Worm (Caenorhabditis elegans): ENCODE data around the gene T11B7.2.
A peak's percentile ranks its signal among the peaks of the same experiment; 100 is the strongest.

Gene T11B7.2

DNA sequence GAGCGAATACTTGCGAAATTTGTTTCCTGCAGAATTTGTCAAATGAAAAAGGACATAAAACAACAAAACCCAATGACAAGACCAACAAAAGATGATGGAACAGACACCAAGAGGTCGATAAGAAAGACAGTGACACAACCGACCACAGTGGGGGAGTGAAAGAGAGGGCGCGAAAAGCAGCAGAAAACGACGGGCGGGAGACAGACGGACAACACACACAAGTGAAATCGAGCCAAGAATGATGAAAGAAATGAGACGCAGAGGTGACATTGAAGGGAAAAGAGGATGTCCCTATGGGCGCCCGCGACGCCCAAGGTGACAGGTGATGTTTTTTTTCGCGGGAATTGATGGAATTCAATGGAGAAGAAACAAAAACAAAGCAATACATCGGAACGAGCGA is 21.7 kb upstream of the T11B7.2 start (continued):
- no peak for TF ChIP-seq T07F8.4 (tag; optimal IDR thresholded peaks at IDR 0.05)
- TF ChIP-seq tbp1 (GFP tag; optimal IDR thresholded peaks at IDR 0.05) = peak; percentile 12
- peak; percentile 68 for TF ChIP-seq ets-4 (GFP tag; optimal IDR thresholded peaks at IDR 0.05)
- TF ChIP-seq F23B12.7 (tag; optimal IDR thresholded peaks at IDR 0.05; ENCODE audit: insufficient read depth) = peak; percentile 68
- peak; percentile 17 for TF ChIP-seq efl-1 (GFP tag; optimal IDR thresholded peaks at IDR 0.05)
- peak; percentile 55; the same call in 1 of the 2 replicates for TF ChIP-seq madf-6 (GFP tag; IDR thresholded peaks at IDR 0.05)
- TF ChIP-seq hlh-12 (tag; optimal IDR thresholded peaks at IDR 0.05) = no peak
- TF ChIP-seq nhr-80 (tag; optimal IDR thresholded peaks at IDR 0.05) = peak; percentile 99
- no peak for TF ChIP-seq lsy-27 (tag; optimal IDR thresholded peaks at IDR 0.05; ENCODE audit: borderline replicate concordance, insufficient read depth)
- TF ChIP-seq B0336.3 (GFP tag; IDR thresholded peaks at IDR 0.05) = peak; percentile 55
- peak; percentile 16 for TF ChIP-seq athp-1 (tag; optimal IDR thresholded peaks at IDR 0.05)

DNA sequence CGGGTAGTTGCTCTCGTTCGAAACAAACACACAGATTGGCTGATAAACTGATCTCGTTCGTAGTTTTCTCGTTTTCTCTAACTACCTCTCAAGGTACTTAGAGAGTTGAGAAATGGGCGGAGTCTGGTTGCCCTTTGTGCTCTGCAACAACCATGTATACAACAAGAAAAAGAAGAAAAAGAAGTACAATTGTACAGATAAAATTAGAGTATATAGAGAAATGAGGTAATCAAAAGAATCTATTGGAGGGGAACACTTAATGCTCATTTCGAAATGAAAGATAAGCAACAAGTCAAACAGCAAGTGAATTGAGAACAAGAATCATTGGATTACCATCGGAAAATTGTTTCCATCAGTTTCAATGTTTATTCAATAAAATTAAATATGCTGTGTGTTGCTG is 21.0 kb upstream of the T11B7.2 start, which contains the start of gene C09G9.1:
C09G9.1 (minus strand) TSS at position 143 of the 400 bp plus-strand sequence.
- no peak for TF ChIP-seq zim-3 (tag; optimal IDR thresholded peaks at IDR 0.05)
- no peak for TF ChIP-seq snpc-4 (GFP tag; optimal IDR thresholded peaks at IDR 0.05)
- no peak for TF ChIP-seq snpc-4 (tag; optimal IDR thresholded peaks at IDR 0.05)
- no peak for TF ChIP-seq let-526 (GFP tag; IDR thresholded peaks at IDR 0.05)
- peak; percentile 10 for TF ChIP-seq pha-4 (tag; optimal IDR thresholded peaks at IDR 0.05)
- no peak for TF ChIP-seq lin-54 (GFP tag; optimal IDR thresholded peaks at IDR 0.05)
- no peak for TF ChIP-seq efl-1 (GFP tag; optimal IDR thresholded peaks at IDR 0.05)

DNA sequence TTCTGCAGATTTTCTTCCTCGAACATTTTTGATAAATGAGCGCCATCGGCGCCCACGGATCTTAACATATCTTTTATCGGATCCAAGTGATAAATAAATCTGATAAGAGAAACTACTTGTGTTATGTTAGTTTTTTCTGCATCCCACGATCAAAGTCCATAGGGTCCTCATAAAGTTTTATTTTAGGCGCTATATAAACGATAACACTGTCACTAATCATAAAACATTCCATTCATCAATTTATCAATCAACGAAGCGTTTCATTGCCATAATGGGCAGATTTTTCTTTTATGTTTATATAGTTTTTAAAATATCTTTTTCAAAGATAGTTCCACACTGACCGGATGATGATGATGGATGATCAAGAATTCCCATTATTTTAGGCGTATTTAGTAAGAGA is 20.3 kb upstream of the T11B7.2 start:
- TF ChIP-seq dpff-1 (tag; optimal IDR thresholded peaks at IDR 0.05) = no peak

DNA sequence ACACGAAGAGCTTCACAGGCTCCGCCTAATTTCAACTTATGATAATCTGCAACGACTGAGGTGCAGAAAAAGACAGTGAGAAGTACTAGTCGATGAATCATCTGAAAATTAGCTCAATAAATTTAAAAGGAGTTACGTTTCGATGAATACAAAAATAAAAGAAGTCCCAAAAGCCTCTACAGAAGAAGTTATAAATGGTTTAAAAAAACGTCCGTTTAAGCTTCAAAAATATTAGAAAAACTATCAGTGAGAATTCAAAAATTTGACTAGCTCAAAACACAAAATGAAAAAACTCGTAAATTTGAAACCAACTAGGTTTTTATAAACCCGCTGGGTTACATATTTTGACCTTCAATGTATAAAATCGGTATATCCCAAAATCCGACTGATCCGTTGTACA is 11.6 kb upstream of the T11B7.2 start, which contains the start of gene T11B7.5:
T11B7.5 (minus strand) TSS at position 101 of the 400 bp plus-strand sequence.
- TF ChIP-seq nhr-90 (tag; optimal IDR thresholded peaks at IDR 0.05) = no peak
- TF ChIP-seq F33H1.4 (GFP tag; IDR thresholded peaks at IDR 0.05) = no peak
- no peak for TF ChIP-seq rpc-1 (optimal IDR thresholded peaks at IDR 0.05)
- no peak for TF ChIP-seq rpc-1 (tag; optimal IDR thresholded peaks at IDR 0.05)
- TF ChIP-seq F39B2.1 (GFP tag; IDR thresholded peaks at IDR 0.05) = no peak
- no peak for TF ChIP-seq egl-18 (GFP tag; IDR thresholded peaks at IDR 0.05)
- no peak for TF ChIP-seq F55B11.4 (tag; optimal IDR thresholded peaks at IDR 0.05; ENCODE audit: borderline replicate concordance, insufficient read depth)
- no peak for TF ChIP-seq die-1 (tag; optimal IDR thresholded peaks at IDR 0.05)
- TF ChIP-seq C17E4.6 (GFP tag; IDR thresholded peaks at IDR 0.05) = no peak
- no peak for TF ChIP-seq hmg-1.2 (GFP tag; IDR thresholded peaks at IDR 0.05)
- TF ChIP-seq rec-8 (tag; optimal IDR thresholded peaks at IDR 0.05) = no peak
- TF ChIP-seq F57A8.1 (GFP tag; optimal IDR thresholded peaks at IDR 0.05) = no peak
- no peak for TF ChIP-seq unc-62 (GFP tag; optimal IDR thresholded peaks at IDR 0.05)
- no peak for TF ChIP-seq cebp-2 (GFP tag; IDR thresholded peaks at IDR 0.05)

DNA sequence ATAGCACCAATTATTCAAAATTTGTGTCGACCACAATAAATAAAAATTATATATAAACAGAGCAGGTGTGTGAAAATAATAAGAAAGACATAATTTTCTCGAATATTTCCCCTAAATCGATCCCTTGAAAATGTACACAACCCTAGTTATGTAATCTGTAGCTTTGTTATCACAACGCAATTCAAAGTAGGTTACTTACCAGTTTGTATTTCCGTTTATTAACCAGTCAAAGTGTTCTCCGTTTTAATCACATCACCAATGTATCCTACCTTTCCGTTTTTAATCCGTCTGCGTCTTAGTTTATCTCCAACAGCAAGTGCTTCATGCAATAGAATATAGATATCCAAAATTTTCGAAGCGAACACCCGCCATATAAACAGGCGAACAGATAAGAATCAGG is 8.9 kb upstream of the T11B7.2 start:
- TF ChIP-seq dpl-1 (GFP tag; optimal IDR thresholded peaks at IDR 0.05) (no peak), snpc-3.4 (tag; optimal IDR thresholded peaks at IDR 0.05) (no peak), ztf-26 (tag; optimal IDR thresholded peaks at IDR 0.05) (no peak), nhr-120 (GFP tag; IDR thresholded peaks at IDR 0.05) (no peak), ztf-25 (GFP tag; IDR thresholded peaks at IDR 0.05) (no peak), ceh-79 (tag; optimal IDR thresholded peaks at IDR 0.05) (no peak)
